Worm (Caenorhabditis elegans) whole organism, L3 larva: ENCODE data around the gene ttr-8.

Experiments used
- R02D3.7 ChIP-seq: fragments of 150-350 bp; optimal IDR thresholded peaks from 2 replicates; lab custom pipeline; 2014; ENCODE audit warnings: missing biosample characterization, missing genetic modification characterization
- aly-2 ChIP-seq: fragments of 150-350 bp; optimal IDR thresholded peaks from 2 replicates; lab custom pipeline; 2014; ENCODE audit warnings: missing biosample characterization, missing genetic modification characterization
- ceh-82 ChIP-seq: fragments of 150-350 bp; optimal IDR thresholded peaks from 2 replicates; lab custom pipeline; 2014; ENCODE audit warnings: missing biosample characterization, missing genetic modification characterization
- egl-27 ChIP-seq: sonication (generic microtip); optimal IDR thresholded peaks from 4 replicates; lab custom pipeline; 2017; ENCODE audit warnings: missing biosample characterization, missing genetic modification reagents, missing genetic modification characterization
- lin-39 ChIP-seq: fragments of 150-350 bp; optimal IDR thresholded peaks from 2 replicates; lab custom pipeline; 2018; ENCODE audit warnings: missing biosample characterization, missing genetic modification reagents, missing genetic modification characterization
- nhr-12 ChIP-seq: fragments of 150-350 bp; optimal IDR thresholded peaks from 2 replicates; lab custom pipeline; 2014; ENCODE audit warnings: missing biosample characterization, missing genetic modification characterization
- nhr-25 ChIP-seq: sonication (generic microtip); optimal IDR thresholded peaks from 2 replicates; lab custom pipeline; 2017; ENCODE audit warnings: missing biosample characterization, missing genetic modification characterization
- nhr-77 ChIP-seq: fragments of 150-350 bp; optimal IDR thresholded peaks from 2 replicates; lab custom pipeline; 2014; ENCODE audit warnings: missing biosample characterization, missing genetic modification characterization
- skn-1 ChIP-seq: fragments of 150-350 bp; optimal IDR thresholded peaks from 2 replicates; lab custom pipeline; 2014; ENCODE audit warnings: missing biosample characterization, missing genetic modification characterization
- unc-39 ChIP-seq: sonication (generic microtip); optimal IDR thresholded peaks from 4 replicates; lab custom pipeline; 2017; ENCODE audit warnings: missing biosample characterization, missing genetic modification characterization
- unc-62 ChIP-seq: fragments of 150-350 bp; sonication (generic microtip); optimal IDR thresholded peaks from 4 replicates; lab custom pipeline; 2014; ENCODE audit warnings: missing biosample characterization, missing genetic modification reagents, missing genetic modification characterization
- zag-1 ChIP-seq: fragments of 150-350 bp; optimal IDR thresholded peaks from 2 replicates; lab custom pipeline; 2014; ENCODE audit warnings: missing biosample characterization, missing genetic modification characterization

DNA sequence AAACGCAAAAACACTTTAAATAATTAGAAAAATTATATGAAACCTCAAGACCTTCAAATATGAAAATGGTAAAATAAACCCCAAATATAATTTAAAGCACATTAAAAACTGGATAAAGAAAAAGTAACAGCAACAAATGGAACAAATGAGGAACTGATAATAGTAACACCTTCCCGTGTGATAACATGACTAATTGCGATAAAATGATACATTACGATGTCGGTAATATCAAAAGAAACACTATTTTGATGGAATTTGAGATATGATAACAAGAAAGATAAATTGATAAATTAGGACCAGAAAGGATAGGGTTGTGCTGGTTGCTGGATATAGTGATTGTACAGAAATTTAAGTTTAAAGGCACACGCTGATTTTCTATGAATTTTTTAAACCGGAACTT is 23.1 kb downstream of the ttr-8 start:
- no peak for TF ChIP-seq nhr-77 (tag; lab: Kevin White, UChicago)
- TF ChIP-seq zag-1 = no peak
- TF ChIP-seq unc-39 = no peak
- no peak for TF ChIP-seq aly-2 (tag; lab: Kevin White, UChicago)
- no peak for TF ChIP-seq skn-1
- no peak for TF ChIP-seq lin-39 (tag; lab: Kevin White, UChicago)
- TF ChIP-seq ceh-82 = no peak
- no peak for TF ChIP-seq nhr-25 (tag; lab: Kevin White, UChicago)
- TF ChIP-seq unc-62 (GFP tag; lab: Kevin White, UChicago) = no peak
- no peak for TF ChIP-seq nhr-12 (tag; lab: Kevin White, UChicago)
- TF ChIP-seq R02D3.7 (tag; lab: Kevin White, UChicago) = no peak
- TF ChIP-seq egl-27 (tag; lab: Kevin White, UChicago) = no peak
